Fruit fly (Drosophila melanogaster) whole organism, embryonic: ENCODE results near the gene RpS28b.

ENCODE experiments used
- CG11504 ChIP-seq: fragments of 200-800 bp; sonication (Bioruptor generic); optimal IDR thresholded peaks from 3 replicates; lab custom pipeline; 2019; ENCODE audit warnings: missing biosample characterization, mild to moderate bottlenecking, missing genetic modification characterization, moderate library complexity
- CG12299 ChIP-seq: fragments of 200-800 bp; sonication (Bioruptor generic); optimal IDR thresholded peaks from 2 replicates; lab custom pipeline; 2018; ENCODE audit warnings: missing biosample characterization, mild to moderate bottlenecking, missing genetic modification characterization
- CG17829 ChIP-seq: fragments of 200-800 bp; optimal IDR thresholded peaks from 2 replicates; lab custom pipeline; 2019; ENCODE audit warnings: missing biosample characterization, mild to moderate bottlenecking, missing genetic modification characterization, moderate library complexity
- NfI ChIP-seq: fragments of 200-800 bp; sonication (Bioruptor generic); optimal IDR thresholded peaks from 3 replicates; lab custom pipeline; 2018; ENCODE audit warnings: missing biosample characterization, mild to moderate bottlenecking, missing genetic modification characterization, moderate library complexity
- dati ChIP-seq: fragments of 200-800 bp; sonication (Bioruptor generic); IDR thresholded peaks from 2 replicates; pipeline ENCODE4 v1.3.6; 2022; ENCODE audit warnings: missing biosample characterization, missing genetic modification characterization
- sens-2 ChIP-seq: fragments of 200-800 bp; sonication (Bioruptor generic); IDR thresholded peaks from 2 replicates; pipeline ENCODE4 v1.3.6; 2022; ENCODE audit warnings: missing biosample characterization, missing genetic modification characterization

DNA sequence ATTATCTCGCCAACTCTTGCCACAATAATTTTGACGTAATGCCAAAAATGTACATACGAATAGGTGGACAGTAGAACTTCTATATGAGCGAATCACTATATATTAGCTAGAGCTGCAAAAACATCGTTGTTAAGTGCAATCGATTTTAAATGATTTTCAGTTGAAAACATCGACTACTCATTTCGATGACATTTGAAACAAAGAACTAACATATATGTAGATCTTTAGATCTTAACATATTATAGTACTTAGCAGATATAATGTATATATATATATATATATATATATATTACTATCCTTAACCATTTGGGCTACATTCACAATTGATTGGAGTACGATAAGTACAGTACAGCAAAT, 21.7 kb downstream of the RpS28b start, which contains the start of gene CG42395:
- TF ChIP-seq CG11504 (tag; lab: Kevin White, UChicago) (no peak), CG17829 (tag; lab: Kevin White, UChicago) (no peak), NfI (GFP tag; lab: Kevin White, UChicago) (no peak), dati (GFP tag; lab: Robert Waterston, UW) (no peak), sens-2 (GFP tag; lab: Robert Waterston, UW) (no peak), CG12299 (tag; lab: Kevin White, UChicago) (no peak)
